Fruit fly (Drosophila melanogaster): ENCODE data around the gene Cyp4ac3.

- no peak for TF ChIP-seq Mnt (GFP tag; optimal IDR thresholded peaks at IDR 0.05)
- no peak for TF ChIP-seq CG33017 (tag; optimal IDR thresholded peaks at IDR 0.05)
- no peak for TF ChIP-seq toe (GFP tag; optimal IDR thresholded peaks at IDR 0.05)
- TF ChIP-seq cic (GFP tag; optimal IDR thresholded peaks at IDR 0.05): no peak
- no peak for TF ChIP-seq bab1 (GFP tag; optimal IDR thresholded peaks at IDR 0.05)
- no peak for TF ChIP-seq CG14711 (tag; optimal IDR thresholded peaks at IDR 0.05)
- no peak for TF ChIP-seq CG7045 (GFP tag; optimal IDR thresholded peaks at IDR 0.05)
- TF ChIP-seq cnc (optimal IDR thresholded peaks at IDR 0.05): no peak
- no peak for TF ChIP-seq CG1620 (GFP tag; optimal IDR thresholded peaks at IDR 0.05)
- TF ChIP-seq CG11617 (GFP tag; optimal IDR thresholded peaks at IDR 0.05): no peak
- no peak for TF ChIP-seq CG12768 (GFP tag; optimal IDR thresholded peaks at IDR 0.05)
- no peak for TF ChIP-seq CG5204 (GFP tag; optimal IDR thresholded peaks at IDR 0.05)
Observed at dm6 chr2L:5277262-5278008, 9.1 kb downstream of the Cyp4ac3 start.

Data from whole organism, adult.